Fruit fly (Drosophila melanogaster) whole organism, embryonic: ENCODE measurements around the gene CG32259.
A peak's percentile ranks its signal among the peaks of the same experiment; 100 is the strongest.

Source experiments
- CG10366 ChIP-seq: fragments of 200-800 bp; sonication (Bioruptor generic); IDR thresholded peaks from 2 replicates; pipeline ENCODE4 v1.3.6; 2022; ENCODE audit warnings: missing biosample characterization, missing genetic modification characterization
- CG10462 ChIP-seq: fragments of 200-800 bp; sonication (Bioruptor generic); optimal IDR thresholded peaks from 2 replicates; lab custom pipeline; 2016; ENCODE audit warnings: missing biosample characterization, missing genetic modification characterization
- CG11696 ChIP-seq: fragments of 200-800 bp; sonication (Bioruptor generic); IDR thresholded peaks from 2 replicates; pipeline ENCODE4 v1.3.6; 2022; ENCODE audit warnings: missing biosample characterization, missing genetic modification characterization
- CG13624 ChIP-seq: fragments of 200-800 bp; sonication (Bioruptor generic); optimal IDR thresholded peaks from 2 replicates; lab custom pipeline; 2016; ENCODE audit warnings: missing biosample characterization, missing genetic modification characterization
- CG15269 ChIP-seq: fragments of 200-800 bp; sonication (Bioruptor generic); optimal IDR thresholded peaks from 2 replicates; lab custom pipeline; 2018; ENCODE audit warnings: missing biosample characterization, mild to moderate bottlenecking, missing genetic modification characterization, moderate library complexity
- CG17361 ChIP-seq: fragments of 200-800 bp; sonication (Bioruptor generic); IDR thresholded peaks from 3 replicates; pipeline ENCODE4 v1.3.6; 2022; ENCODE audit warnings: missing biosample characterization, missing genetic modification characterization
- CG17568 ChIP-seq: fragments of 200-800 bp; sonication (Bioruptor generic); optimal IDR thresholded peaks from 2 replicates; lab custom pipeline; 2018; ENCODE audit warnings: missing biosample characterization, mild to moderate bottlenecking, missing genetic modification characterization, moderate library complexity
- CG2120 ChIP-seq: fragments of 200-800 bp; sonication (Bioruptor generic); optimal IDR thresholded peaks from 3 replicates; lab custom pipeline; 2016; ENCODE audit warnings: missing biosample characterization, missing genetic modification characterization
- CG3163 ChIP-seq: fragments of 200-800 bp; sonication (Bioruptor generic); optimal IDR thresholded peaks from 3 replicates; lab custom pipeline; 2016; ENCODE audit warnings: missing biosample characterization, missing genetic modification characterization
- CG32767 ChIP-seq: fragments of 200-800 bp; sonication (Bioruptor generic); IDR thresholded peaks from 2 replicates; pipeline ENCODE4 v1.3.6; 2022; ENCODE audit warnings: missing biosample characterization, missing genetic modification characterization
- CG6272 ChIP-seq: fragments of 200-800 bp; sonication (Bioruptor generic); IDR thresholded peaks from 2 replicates; pipeline ENCODE4 v1.3.6; 2022; ENCODE audit warnings: missing biosample characterization, missing genetic modification characterization
- CG9609 ChIP-seq: fragments of 200-800 bp; sonication (Bioruptor generic); optimal IDR thresholded peaks from 3 replicates; lab custom pipeline; 2016; ENCODE audit warnings: missing biosample characterization, missing genetic modification characterization
- D19B ChIP-seq: fragments of 200-800 bp; sonication (Bioruptor generic); optimal IDR thresholded peaks from 2 replicates; lab custom pipeline; 2017; ENCODE audit warnings: missing biosample characterization, mild to moderate bottlenecking, missing genetic modification characterization
- Deaf1 ChIP-seq: fragments of 200-800 bp; optimal IDR thresholded peaks from 3 replicates; lab custom pipeline; 2019; ENCODE audit warnings: missing biosample characterization, mild to moderate bottlenecking, missing genetic modification characterization, moderate library complexity
- Dref ChIP-seq: fragments of 200-800 bp; sonication (Bioruptor generic); IDR thresholded peaks from 2 replicates; pipeline ENCODE4 v1.3.6; 2022; ENCODE audit warnings: missing biosample characterization, missing genetic modification characterization
- Hey ChIP-seq: fragments of 200-800 bp; sonication (Bioruptor generic); optimal IDR thresholded peaks from 3 replicates; lab custom pipeline; 2018; ENCODE audit warnings: missing biosample characterization, mild to moderate bottlenecking, missing genetic modification characterization
- Hsf ChIP-seq: fragments of 200-800 bp; sonication (Bioruptor generic); optimal IDR thresholded peaks from 3 replicates; lab custom pipeline; 2016; ENCODE audit warnings: missing biosample characterization, missing genetic modification characterization
- Jarid2 ChIP-seq: fragments of 200-800 bp; sonication (Bioruptor generic); optimal IDR thresholded peaks from 3 replicates; lab custom pipeline; 2017; ENCODE audit warnings: mild to moderate bottlenecking, missing biosample characterization, missing genetic modification reagents, missing genetic modification characterization
- Neu2 ChIP-seq: fragments of 200-800 bp; sonication (Bioruptor generic); optimal IDR thresholded peaks from 3 replicates; lab custom pipeline; 2016; ENCODE audit warnings: missing biosample characterization, missing genetic modification characterization, borderline replicate concordance
- Nf-YB ChIP-seq: fragments of 200-800 bp; sonication (Bioruptor generic); optimal IDR thresholded peaks from 3 replicates; lab custom pipeline; 2019; ENCODE audit warnings: missing biosample characterization, mild to moderate bottlenecking, missing genetic modification characterization, moderate library complexity
- Nf-YC ChIP-seq: fragments of 200-800 bp; optimal IDR thresholded peaks from 3 replicates; lab custom pipeline; 2019; ENCODE audit warnings: missing biosample characterization, mild to moderate bottlenecking, missing genetic modification characterization, moderate library complexity
- Pdp1 ChIP-seq, 2 experiments: fragments of 200-800 bp; sonication (Bioruptor generic); optimal IDR thresholded peaks; 3 replicates each; lab custom pipeline; 2016; ENCODE audit warnings: missing biosample characterization in 2 of 2, missing genetic modification characterization in 2 of 2, mild to moderate bottlenecking in 1 of 2, moderate library complexity in 1 of 2
- Scr ChIP-seq: fragments of 200-800 bp; sonication (Bioruptor generic); IDR thresholded peaks from 2 replicates; pipeline ENCODE4 v1.3.6; 2022; ENCODE audit warnings: missing biosample characterization, missing genetic modification characterization; ENCODE audit not compliant: partially characterized antibody
- abd-A ChIP-seq: fragments of 200-800 bp; sonication (Bioruptor generic); optimal IDR thresholded peaks from 3 replicates; lab custom pipeline; 2019; ENCODE audit warnings: missing biosample characterization, mild to moderate bottlenecking, missing genetic modification characterization, moderate library complexity
- caup ChIP-seq: fragments of 200-800 bp; sonication (Bioruptor generic); optimal IDR thresholded peaks from 3 replicates; lab custom pipeline; 2017; ENCODE audit warnings: missing biosample characterization, mild to moderate bottlenecking, missing genetic modification characterization, moderate library complexity; ENCODE audit not compliant: severe bottlenecking
- eve ChIP-seq, 2 experiments: fragments of >200 bp; optimal IDR thresholded peaks; 2 replicates each; lab custom pipeline; 2017; ENCODE audit warnings: missing biosample characterization in 2 of 2, missing genetic modification characterization in 2 of 2
- ewg ChIP-seq: fragments of 200-800 bp; sonication (Bioruptor generic); optimal IDR thresholded peaks from 3 replicates; lab custom pipeline; 2017; ENCODE audit warnings: mild to moderate bottlenecking, missing biosample characterization, missing genetic modification reagents, missing genetic modification characterization
- gsb-n ChIP-seq: fragments of 200-800 bp; sonication (Bioruptor generic); optimal IDR thresholded peaks from 3 replicates; lab custom pipeline; 2018; ENCODE audit warnings: missing biosample characterization, mild to moderate bottlenecking, missing genetic modification characterization
- gt ChIP-seq: fragments of 200-800 bp; sonication (Bioruptor generic); IDR thresholded peaks from 2 replicates; pipeline ENCODE4 v1.3.6; 2022; ENCODE audit warnings: missing biosample characterization, missing genetic modification characterization
- hb ChIP-seq: fragments of 200-800 bp; sonication (Bioruptor generic); IDR thresholded peaks from 3 replicates; pipeline ENCODE4 v1.3.6; 2022; ENCODE audit warnings: missing biosample characterization, missing genetic modification characterization; ENCODE audit not compliant: partially characterized antibody
- hth ChIP-seq: fragments of >200 bp; optimal IDR thresholded peaks from 2 replicates; lab custom pipeline; 2017; ENCODE audit warnings: inconsistent platforms
- inv ChIP-seq: fragments of 200-800 bp; sonication (Bioruptor generic); IDR thresholded peaks from 2 replicates; pipeline ENCODE4 v1.3.6; 2022; ENCODE audit warnings: missing biosample characterization, missing genetic modification characterization; ENCODE audit not compliant: partially characterized antibody
- nerfin-1 ChIP-seq: fragments of 200-800 bp; sonication (Bioruptor generic); optimal IDR thresholded peaks from 3 replicates; lab custom pipeline; 2019; ENCODE audit warnings: missing biosample characterization, mild to moderate bottlenecking, missing genetic modification characterization, moderate library complexity
- onecut ChIP-seq: fragments of 200-800 bp; sonication (Bioruptor generic); IDR thresholded peaks from 2 replicates; pipeline ENCODE4 v1.3.6; 2022; ENCODE audit warnings: missing biosample characterization, missing genetic modification characterization
- prd ChIP-seq, 3 experiments: fragments of >200 bp in 2 of 3; fragments of 200-800 bp in 1 of 3; sonication (Bioruptor generic) in 1 of 3; optimal IDR thresholded peaks in 2 of 3; IDR thresholded peaks in 1 of 3; 2 replicates in 2 of 3; 3 replicates in 1 of 3; pipeline versions ENCODE4 v1.3.6 to Lab custom; 2017 to 2022; ENCODE audit warnings: missing biosample characterization in 1 of 3, missing genetic modification characterization in 1 of 3
- pros ChIP-seq: fragments of 200-800 bp; sonication (Bioruptor generic); optimal IDR thresholded peaks from 3 replicates; lab custom pipeline; 2019; ENCODE audit warnings: missing biosample characterization, mild to moderate bottlenecking, missing genetic modification characterization, moderate library complexity
- repo ChIP-seq: fragments of 200-800 bp; sonication (Bioruptor generic); optimal IDR thresholded peaks from 2 replicates; lab custom pipeline; 2016; ENCODE audit warnings: missing biosample characterization, missing genetic modification characterization
- row ChIP-seq: fragments of 200-800 bp; sonication (Bioruptor generic); IDR thresholded peaks from 3 replicates; pipeline ENCODE4 v1.3.6; 2022; ENCODE audit warnings: missing biosample characterization, missing genetic modification characterization
- shn ChIP-seq: fragments of 200-800 bp; sonication (Bioruptor generic); optimal IDR thresholded peaks from 3 replicates; lab custom pipeline; 2016; ENCODE audit warnings: missing biosample characterization, missing genetic modification characterization
- toy ChIP-seq: fragments of 200-800 bp; sonication (Bioruptor generic); IDR thresholded peaks from 2 replicates; pipeline ENCODE4 v1.3.6; 2022; ENCODE audit warnings: missing biosample characterization, missing genetic modification characterization
- zen ChIP-seq: fragments of 200-800 bp; sonication (Bioruptor generic); optimal IDR thresholded peaks from 3 replicates; lab custom pipeline; 2018; ENCODE audit warnings: missing biosample characterization, mild to moderate bottlenecking, missing genetic modification characterization, moderate library complexity

Gene CG32259

DNA sequence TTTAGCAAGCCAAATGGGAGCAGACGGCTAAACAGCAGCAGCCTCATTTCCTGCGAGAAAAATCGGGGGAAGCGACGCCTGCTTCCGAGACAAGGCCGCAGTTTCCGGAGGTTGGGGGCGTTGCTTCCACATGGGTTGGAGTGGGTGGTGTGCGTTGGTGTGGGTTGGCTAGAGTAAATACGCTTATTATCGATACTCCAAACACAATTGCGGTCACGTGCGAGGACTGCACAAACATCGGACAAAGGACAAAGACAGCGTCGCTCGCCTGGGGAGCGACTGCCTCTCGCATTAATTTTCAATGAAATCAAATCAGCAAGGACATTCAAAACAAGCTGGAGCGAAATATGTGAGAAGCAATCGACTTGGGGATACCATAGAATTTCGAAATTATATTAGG, 12.1 kb downstream of the CG32259 start:
- TF ChIP-seq zen = no peak
- TF ChIP-seq CG2120 (GFP tag; lab: Kevin White, UChicago) = no peak
- no peak for TF ChIP-seq CG10462
- no peak for TF ChIP-seq Nf-YC
- no peak for TF ChIP-seq Hsf
- 0 out of 3 replicates have a peak, but pooled peaks have one; percentile 8 for TF ChIP-seq row
- no peak for TF ChIP-seq shn (GFP tag; lab: Kevin White, UChicago)
- no peak for TF ChIP-seq CG15269
- no peak for TF ChIP-seq D19B (GFP tag; lab: Kevin White, UChicago)
- no peak for TF ChIP-seq repo (GFP tag; lab: Kevin White, UChicago)
- TF ChIP-seq Hey (tag; lab: Kevin White, UChicago) = peak; percentile 91
- TF ChIP-seq hth (lab: Kevin White, UChicago) = no peak
- TF ChIP-seq CG17568 = no peak
- no peak for TF ChIP-seq toy (GFP tag; lab: Robert Waterston, UW)
- TF ChIP-seq, all 482 proteins: peak for 2

DNA sequence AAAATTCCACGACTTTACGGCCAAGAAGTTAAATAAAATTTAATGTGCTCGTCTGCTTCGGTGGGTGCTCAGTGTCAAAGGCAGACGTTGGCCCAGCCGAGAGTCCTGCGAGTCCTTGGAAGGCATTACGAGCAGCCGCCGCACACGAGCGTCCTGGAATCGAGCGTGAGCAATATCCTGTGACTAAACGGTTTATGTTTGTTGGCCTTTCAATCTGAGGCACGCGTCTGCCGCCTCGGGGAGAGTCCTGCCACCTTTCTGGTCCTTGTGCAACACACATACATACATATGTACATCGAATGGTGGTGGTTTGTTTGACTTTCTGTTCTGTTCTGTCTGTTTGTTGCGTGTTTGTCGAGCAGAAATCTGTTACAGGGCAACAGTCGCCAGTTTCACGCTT, 14.3 kb downstream of the CG32259 start:
- 0 out of 2 replicates have a peak, but pooled peaks have one; percentile 17 for TF ChIP-seq Dref
- no peak for TF ChIP-seq CG3163 (GFP tag; lab: Kevin White, UChicago)
- no peak for TF ChIP-seq CG17361 (GFP tag; lab: Robert Waterston, UW)
- TF ChIP-seq prd (optimal IDR thresholded peaks at IDR 0.05; lab: Kevin White, UChicago) = no peak
- no peak for TF ChIP-seq prd (GFP tag; IDR thresholded peaks at IDR 0.05; lab: Robert Waterston, UW)
- TF ChIP-seq nerfin-1 (tag; lab: Kevin White, UChicago) = peak; percentile 10
- peak; percentile 79 for TF ChIP-seq gsb-n
- no peak for TF ChIP-seq gt (GFP tag; lab: Robert Waterston, UW)
- no peak for TF ChIP-seq CG10366 (GFP tag; lab: Robert Waterston, UW)
- peak; percentile 94 for TF ChIP-seq Hey (tag; lab: Kevin White, UChicago)
- peak; percentile 64 for TF ChIP-seq abd-A (tag; lab: Kevin White, UChicago)
- TF ChIP-seq Deaf1 (tag; lab: Kevin White, UChicago) = peak; percentile 28
- TF ChIP-seq pros (GFP tag; lab: Kevin White, UChicago) = peak; percentile 57
- TF ChIP-seq CG11696 (GFP tag; lab: Robert Waterston, UW) = no peak

DNA sequence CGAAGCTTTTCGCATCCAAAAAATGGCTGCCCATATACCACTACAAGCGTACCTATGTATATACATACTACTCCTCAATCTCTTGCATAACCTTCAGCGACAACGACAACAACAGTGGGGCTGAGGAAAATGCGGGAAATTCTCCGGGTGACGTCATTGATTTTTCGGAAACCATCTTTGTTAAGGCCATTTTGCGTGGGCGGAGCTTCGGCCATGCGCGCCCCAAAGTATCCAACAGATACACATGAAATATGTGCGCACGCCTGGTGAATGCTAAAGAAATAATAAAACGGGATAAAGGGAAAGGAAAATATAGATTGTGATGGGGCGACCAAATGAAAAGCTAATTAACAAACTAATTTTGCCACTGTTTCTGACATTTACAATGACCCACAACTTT, 16.7 kb downstream of the CG32259 start:
- TF ChIP-seq Nf-YB (peak; percentile 30), gt (GFP tag; lab: Robert Waterston, UW) (no peak), onecut (GFP tag; lab: Robert Waterston, UW) (peak; percentile 52), Pdp1 (GFP tag; optimal IDR thresholded peaks at IDR 0.05; lab: Kevin White, UChicago) (peak in 1 of 2 experiments; percentile 57), Neu2 (no peak), Nf-YC (peak; percentile 77), CG6272 (GFP tag; lab: Robert Waterston, UW) (no peak), CG32767 (GFP tag; lab: Robert Waterston, UW) (peak; percentile 43; the same call in 1 of the 2 replicates), eve (GFP tag; optimal IDR thresholded peaks at IDR 0.05; lab: Kevin White, UChicago) (no peak), ewg (peak; percentile 76)

DNA sequence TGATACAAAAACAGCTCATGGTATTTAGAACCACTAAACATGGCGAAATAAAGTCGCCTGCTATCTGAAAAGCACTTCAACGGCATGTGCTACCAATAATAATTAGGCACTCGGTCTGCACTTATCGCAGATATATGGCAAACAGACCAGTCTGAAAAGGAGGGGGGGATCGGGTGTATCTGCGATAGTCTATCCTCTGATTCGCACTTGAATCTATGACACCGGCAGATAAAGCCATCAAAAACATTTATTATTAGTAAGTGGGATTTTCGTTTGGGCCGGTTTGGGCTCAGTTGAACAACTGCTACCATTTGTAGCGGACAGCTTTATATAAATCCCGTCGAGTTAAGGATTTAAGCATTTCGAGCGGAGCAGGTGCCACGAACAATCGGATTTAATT, 18.1 kb downstream of the CG32259 start, which contains the start of gene CG14989:
TSS of gene CG14989 (plus strand) at position 301 of the 400 bp plus-strand sequence.
- no peak for TF ChIP-seq hb (GFP tag; lab: Robert Waterston, UW)
- no peak for TF ChIP-seq CG13624 (GFP tag; lab: Kevin White, UChicago)
- TF ChIP-seq inv (GFP tag; lab: Robert Waterston, UW) = no peak
- TF ChIP-seq CG9609 (GFP tag; lab: Kevin White, UChicago) = no peak
- no peak for TF ChIP-seq Scr (GFP tag; lab: Robert Waterston, UW)
- no peak for TF ChIP-seq caup
- no peak for TF ChIP-seq Jarid2 (GFP tag; lab: Kevin White, UChicago)
